Worm (Caenorhabditis elegans) whole organism, L4 larva: ENCODE measurements around the gene lrch-1.

Experiments
- F10B5.3 ChIP-seq: sonication (generic microtip); optimal IDR thresholded peaks from 2 replicates; lab custom pipeline; 2016; ENCODE audit warnings: mild to moderate bottlenecking, missing genetic modification characterization, missing compliant biosample characterization
- F37D6.2 ChIP-seq: sonication (generic microtip); optimal IDR thresholded peaks from 2 replicates; lab custom pipeline; 2016; ENCODE audit warnings: mild to moderate bottlenecking, missing genetic modification characterization, missing compliant biosample characterization
- T20F7.1 ChIP-seq: fragments of 200-800 bp; sonication (Bioruptor generic); optimal IDR thresholded peaks from 2 replicates; lab custom pipeline; 2018; ENCODE audit warnings: mild to moderate bottlenecking, missing genetic modification characterization, missing compliant biosample characterization
- T26A8.4 ChIP-seq: fragments of 200-800 bp; sonication (Bioruptor generic); IDR thresholded peaks from 2 replicates; pipeline ENCODE4 v1.3.6; 2022; ENCODE audit warnings: missing genetic modification characterization, missing compliant biosample characterization
- Y48G9A.11 ChIP-seq: fragments of 200-800 bp; sonication (Bioruptor generic); IDR thresholded peaks from 2 replicates; pipeline ENCODE4 v1.3.6; 2022; ENCODE audit warnings: missing genetic modification reagents, missing genetic modification characterization, missing compliant biosample characterization
- aha-1 ChIP-seq: fragments of 150-350 bp; peaks from one replicate; lab custom pipeline; 2014; ENCODE audit warnings: missing biosample characterization, missing genetic modification characterization
- ama-1 ChIP-seq: fragments of 150-350 bp; optimal IDR thresholded peaks from 2 replicates; lab custom pipeline; 2014; ENCODE audit warnings: inconsistent platforms, mixed read lengths
- ceh-20 ChIP-seq: fragments of 200-800 bp; sonication (Bioruptor generic); IDR thresholded peaks from 2 replicates; pipeline ENCODE4 v1.3.6; 2022; ENCODE audit warnings: missing genetic modification reagents, missing genetic modification characterization, missing compliant biosample characterization
- ctbp-1 ChIP-seq: fragments of 200-800 bp; sonication (Bioruptor generic); IDR thresholded peaks from 2 replicates; pipeline ENCODE4 v1.3.6; 2022; ENCODE audit warnings: missing genetic modification reagents, missing genetic modification characterization, missing compliant biosample characterization
- daf-12 ChIP-seq: fragments of 150-350 bp; optimal IDR thresholded peaks from 2 replicates; lab custom pipeline; 2014; ENCODE audit warnings: missing biosample characterization, missing genetic modification reagents, missing genetic modification characterization
- daf-16 ChIP-seq, 3 experiments: sonication (generic microtip); optimal IDR thresholded peaks; 2 replicates each; lab custom pipeline; 2016 to 2017; ENCODE audit warnings: missing genetic modification characterization in 3 of 3, missing genetic modification reagents in 3 of 3, mild to moderate bottlenecking in 2 of 3, missing compliant biosample characterization in 2 of 3, missing biosample characterization in 1 of 3, moderate library complexity in 1 of 3
- dmd-6 ChIP-seq: fragments of 200-800 bp; sonication (Bioruptor generic); IDR thresholded peaks from 2 replicates; pipeline ENCODE4 v1.3.6; 2022; ENCODE audit warnings: missing genetic modification reagents, missing genetic modification characterization, missing compliant biosample characterization
- dmd-8 ChIP-seq: fragments of 200-800 bp; sonication (Bioruptor generic); IDR thresholded peaks from 2 replicates; pipeline ENCODE4 v1.3.6; 2022; ENCODE audit warnings: missing genetic modification characterization, missing compliant biosample characterization
- duxl-1 ChIP-seq: sonication (generic microtip); optimal IDR thresholded peaks from 2 replicates; lab custom pipeline; 2016; ENCODE audit warnings: mild to moderate bottlenecking, missing genetic modification characterization, moderate library complexity, missing compliant biosample characterization; ENCODE audit not compliant: poor library complexity
- fkh-10 ChIP-seq: fragments of 150-350 bp; optimal IDR thresholded peaks from 2 replicates; lab custom pipeline; 2014; ENCODE audit warnings: missing biosample characterization, missing genetic modification reagents, missing genetic modification characterization
- fos-1 ChIP-seq: fragments of 150-350 bp; optimal IDR thresholded peaks from 2 replicates; lab custom pipeline; 2014; ENCODE audit warnings: missing biosample characterization, missing genetic modification characterization
- hif-1 ChIP-seq, 2 experiments: sonication (generic microtip); optimal IDR thresholded peaks; 2 replicates each; lab custom pipeline; 2016 to 2017; ENCODE audit warnings: missing compliant biosample characterization in 2 of 2, missing genetic modification characterization in 2 of 2, missing genetic modification reagents in 2 of 2, missing genotype in 2 of 2, mild to moderate bottlenecking in 1 of 2
- hlh-11 ChIP-seq: fragments of 200-800 bp; sonication (Bioruptor generic); optimal IDR thresholded peaks from 2 replicates; lab custom pipeline; 2018; ENCODE audit warnings: mild to moderate bottlenecking, missing genetic modification characterization, missing compliant biosample characterization
- hmg-1.1 ChIP-seq: fragments of 200-800 bp; sonication (Bioruptor generic); IDR thresholded peaks from 2 replicates; pipeline ENCODE4 v1.3.6; 2022; ENCODE audit warnings: missing genetic modification reagents, missing genetic modification characterization, missing compliant biosample characterization
- jun-1 ChIP-seq: fragments of 150-350 bp; optimal IDR thresholded peaks from 2 replicates; lab custom pipeline; 2014; ENCODE audit warnings: missing biosample characterization, missing genetic modification reagents, missing genetic modification characterization
- lin-38 ChIP-seq: fragments of 200-800 bp; sonication (Bioruptor generic); IDR thresholded peaks from 2 replicates; pipeline ENCODE4 v1.3.6; 2022; ENCODE audit warnings: missing genetic modification reagents, missing genetic modification characterization, missing compliant biosample characterization
- lir-3 ChIP-seq: sonication (generic microtip); optimal IDR thresholded peaks from 2 replicates; lab custom pipeline; 2016; ENCODE audit warnings: mild to moderate bottlenecking, missing genetic modification characterization, missing compliant biosample characterization
- mdt-29 ChIP-seq: fragments of 200-800 bp; sonication (Bioruptor generic); IDR thresholded peaks from 2 replicates; pipeline ENCODE4 v1.3.6; 2022; ENCODE audit warnings: missing genetic modification reagents, missing genetic modification characterization, missing compliant biosample characterization
- mep-1 ChIP-seq: fragments of 150-350 bp; sonication (generic microtip); optimal IDR thresholded peaks from 3 replicates; lab custom pipeline; 2014; ENCODE audit warnings: missing biosample characterization, missing genetic modification characterization
- mxl-3 ChIP-seq: fragments of 200-800 bp; sonication (Bioruptor generic); optimal IDR thresholded peaks from 2 replicates; lab custom pipeline; 2018; ENCODE audit warnings: mild to moderate bottlenecking, missing genetic modification characterization, missing compliant biosample characterization
- nhr-10 ChIP-seq: fragments of 150-350 bp; optimal IDR thresholded peaks from 2 replicates; lab custom pipeline; 2014; ENCODE audit warnings: missing biosample characterization, missing genetic modification characterization
- nhr-28 ChIP-seq: fragments of 150-350 bp; optimal IDR thresholded peaks from 2 replicates; lab custom pipeline; 2014; ENCODE audit warnings: missing biosample characterization, missing genetic modification characterization
- nhr-42 ChIP-seq: fragments of 200-800 bp; sonication (Bioruptor generic); IDR thresholded peaks from 2 replicates; pipeline ENCODE4 v1.3.6; 2022; ENCODE audit warnings: missing genetic modification characterization, missing compliant biosample characterization
- nhr-48 ChIP-seq: sonication (generic microtip); optimal IDR thresholded peaks from 2 replicates; lab custom pipeline; 2016; ENCODE audit warnings: mild to moderate bottlenecking, missing genetic modification characterization, missing compliant biosample characterization
- nhr-6 ChIP-seq: fragments of 150-350 bp; optimal IDR thresholded peaks from 2 replicates; lab custom pipeline; 2014; ENCODE audit warnings: missing biosample characterization, missing genetic modification characterization
- nhr-76 ChIP-seq: fragments of 150-350 bp; optimal IDR thresholded peaks from 2 replicates; lab custom pipeline; 2014; ENCODE audit warnings: missing biosample characterization, missing genetic modification characterization
- nhr-77 ChIP-seq: fragments of 150-350 bp; optimal IDR thresholded peaks from 2 replicates; lab custom pipeline; 2014; ENCODE audit warnings: missing biosample characterization, missing genetic modification characterization
- php-3 ChIP-seq: fragments of 200-800 bp; sonication (Bioruptor generic); IDR thresholded peaks from 2 replicates; pipeline ENCODE4 v1.3.6; 2022; ENCODE audit warnings: missing genetic modification reagents, missing genetic modification characterization, missing compliant biosample characterization
- saeg-2 ChIP-seq: fragments of 200-800 bp; sonication (Bioruptor generic); IDR thresholded peaks from 2 replicates; pipeline ENCODE4 v1.3.6; 2022; ENCODE audit warnings: missing genetic modification reagents, missing genetic modification characterization, missing compliant biosample characterization
- skn-1 ChIP-seq: fragments of 150-350 bp; optimal IDR thresholded peaks from 2 replicates; lab custom pipeline; 2014; ENCODE audit warnings: missing biosample characterization, missing genetic modification characterization
- spr-1 ChIP-seq: sonication (generic microtip); optimal IDR thresholded peaks from 2 replicates; lab custom pipeline; 2016; ENCODE audit warnings: mild to moderate bottlenecking, missing genetic modification characterization, missing compliant biosample characterization
- spr-3 ChIP-seq: fragments of 200-800 bp; sonication (Bioruptor generic); optimal IDR thresholded peaks from 2 replicates; lab custom pipeline; 2018; ENCODE audit warnings: mild to moderate bottlenecking, missing genetic modification characterization, missing compliant biosample characterization
- tra-1 ChIP-seq: fragments of 200-800 bp; sonication (Bioruptor generic); IDR thresholded peaks from 2 replicates; pipeline ENCODE4 v1.3.6; 2022; ENCODE audit warnings: missing genetic modification reagents, missing genetic modification characterization, missing compliant biosample characterization
- ztf-7 ChIP-seq: fragments of 150-350 bp; optimal IDR thresholded peaks from 2 replicates; lab custom pipeline; 2014; ENCODE audit warnings: missing biosample characterization, missing genetic modification characterization

The lrch-1 gene

ce11 chrX:6253899-6254670 lies 37.6 kb upstream of the lrch-1 start (continued):
- TF ChIP-seq Y48G9A.11 (GFP tag; lab: Robert Waterston, UW) (0 out of 2 replicates have a peak, but pooled peaks have one; percentile 28), ztf-7 (peak; percentile 49), nhr-77 (tag; lab: Kevin White, UChicago) (no peak), skn-1 (tag; lab: Kevin White, UChicago) (no peak), ctbp-1 (GFP tag; lab: Robert Waterston, UW) (0 out of 2 replicates have a peak, but pooled peaks have one; percentile 27), duxl-1 (tag; lab: Kevin White, UChicago) (peak; percentile 79), daf-12 (no peak), nhr-28 (tag; lab: Kevin White, UChicago) (peak; percentile 85), lin-38 (GFP tag; lab: Robert Waterston, UW) (peak; percentile 25), spr-3 (GFP tag; lab: Kevin White, UChicago) (peak; percentile 43), php-3 (GFP tag; lab: Robert Waterston, UW) (peak; percentile 56; the same call in 1 of the 2 replicates), hlh-11 (tag; lab: Kevin White, UChicago) (peak; percentile 86), lir-3 (tag; lab: Kevin White, UChicago) (peak; percentile 23), hif-1 (tag; optimal IDR thresholded peaks at IDR 0.05; lab: Kevin White, UChicago) (peak in 1 of 2 experiments; percentile 90), tra-1 (GFP tag; lab: Robert Waterston, UW) (peak; percentile 53; the same call in 1 of the 2 replicates), nhr-10 (tag; lab: Kevin White, UChicago) (peak; percentile 7), ama-1 (peak; percentile 73), dmd-6 (peak; percentile 62), aha-1 (tag; lab: Kevin White, UChicago) (peak; percentile 95), F37D6.2 (tag; lab: Kevin White, UChicago) (no peak), saeg-2 (peak; percentile 61; the same call in 1 of the 2 replicates), mep-1 (tag; lab: Kevin White, UChicago) (peak; percentile 61), mxl-3 (peak; percentile 73), fkh-10 (GFP tag; lab: Kevin White, UChicago) (no peak), T26A8.4 (peak; percentile 85), mdt-29 (GFP tag; lab: Robert Waterston, UW) (peak; percentile 65), spr-1 (tag; lab: Kevin White, UChicago) (peak; percentile 32), F10B5.3 (tag; lab: Kevin White, UChicago) (no peak), nhr-6 (tag; lab: Kevin White, UChicago) (no peak), daf-16 (GFP tag; optimal IDR thresholded peaks at IDR 0.05; lab: Kevin White, UChicago) (peak in 1 of 2 experiments; percentile 79), daf-16 (tag; optimal IDR thresholded peaks at IDR 0.05; lab: Kevin White, UChicago) (peak; percentile 87), ceh-20 (GFP tag; lab: Robert Waterston, UW) (no peak; the same call in none of the 2 replicates), jun-1 (tag; lab: Kevin White, UChicago) (peak; percentile 25), dmd-8 (GFP tag; lab: Robert Waterston, UW) (0 out of 2 replicates have a peak, but pooled peaks have one; percentile 16), nhr-76 (tag; lab: Kevin White, UChicago) (peak; percentile 42), nhr-42 (peak; percentile 30; the same call in 1 of the 2 replicates)

- peak; percentile 95 for TF ChIP-seq aha-1 (tag; lab: Kevin White, UChicago)
- peak; percentile 77 for TF ChIP-seq mep-1 (tag; lab: Kevin White, UChicago)
- 0 out of 2 replicates have a peak, but pooled peaks have one; percentile 33 for TF ChIP-seq tra-1 (GFP tag; lab: Robert Waterston, UW)
- TF ChIP-seq T20F7.1 (GFP tag; lab: Kevin White, UChicago): peak; percentile 47
- TF ChIP-seq nhr-48: no peak
- TF ChIP-seq hmg-1.1 (GFP tag; lab: Robert Waterston, UW): no peak
- TF ChIP-seq nhr-77 (tag; lab: Kevin White, UChicago): peak; percentile 87
- TF ChIP-seq fos-1 (tag; lab: Kevin White, UChicago): peak; percentile 10
- TF ChIP-seq Y48G9A.11 (GFP tag; lab: Robert Waterston, UW): no peak
- TF ChIP-seq, all 104 proteins: peak for 6
Measured at ce11 chrX:6253566-6253898, 37.1 kb upstream of the lrch-1 start.
